Worm (Caenorhabditis elegans) whole organism, early embryonic: Measurements from ENCODE around the gene ech-9.

ENCODE experiments used
- aly-1 ChIP-seq: sonication (generic microtip); optimal IDR thresholded peaks from 2 replicates; lab custom pipeline; 2016; ENCODE audit warnings: missing genetic modification characterization, missing compliant biosample characterization
- ama-1 ChIP-seq: fragments of 150-350 bp; optimal IDR thresholded peaks from 2 replicates; lab custom pipeline; 2014
- flt-1 ChIP-seq: fragments of 200-800 bp; sonication (Bioruptor generic); IDR thresholded peaks from 2 replicates; pipeline ENCODE4 v1.3.6; 2022; ENCODE audit warnings: missing genetic modification characterization, missing compliant biosample characterization
- hnd-1 ChIP-seq: sonication (generic microtip); optimal IDR thresholded peaks from 2 replicates; lab custom pipeline; 2016; ENCODE audit warnings: missing genetic modification characterization, missing compliant biosample characterization

DNA sequence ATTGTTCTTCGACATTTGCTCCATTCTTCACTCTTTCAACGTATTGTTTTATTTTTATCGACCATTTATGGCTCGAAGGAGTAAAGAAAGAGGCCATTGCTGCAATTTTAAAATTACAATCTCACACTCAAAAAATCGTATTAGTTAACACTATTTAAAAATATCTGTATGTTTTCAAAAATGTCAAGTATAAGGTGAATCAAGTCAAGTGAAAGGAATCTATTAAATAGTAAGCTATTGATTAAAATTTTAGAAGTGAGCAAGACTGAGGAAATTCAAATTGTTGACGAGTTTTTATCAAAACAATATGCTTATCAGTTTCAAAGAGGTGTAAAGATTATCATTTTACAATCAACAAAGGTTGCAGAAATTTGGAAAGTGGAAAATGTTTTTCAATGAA is 2.7 kb downstream of the ech-9 start, which contains the start of gene F01G10.4:
- TF ChIP-seq ama-1 (lab: Kevin White, UChicago) (no peak), hnd-1 (tag; lab: Kevin White, UChicago) (no peak), aly-1 (no peak), flt-1 (no peak)
